Worm (Caenorhabditis elegans) whole organism, L1 larva: ENCODE data around the gene tag-191.
A peak's percentile ranks its signal among the peaks of the same experiment; 100 is the strongest.

Experiments
- C04F5.9 ChIP-seq: sonication (generic microtip); optimal IDR thresholded peaks from 2 replicates; lab custom pipeline; 2016; ENCODE audit warnings: missing genetic modification characterization, missing compliant biosample characterization
- C16A3.4 ChIP-seq: fragments of 150-350 bp; optimal IDR thresholded peaks from 2 replicates; lab custom pipeline; 2014; ENCODE audit warnings: missing biosample characterization, missing genetic modification characterization
- C34B4.2 ChIP-seq: sonication (generic microtip); optimal IDR thresholded peaks from 2 replicates; lab custom pipeline; 2017; ENCODE audit warnings: mild to moderate bottlenecking, missing genetic modification characterization, missing compliant biosample characterization
- F16B12.6 ChIP-seq: fragments of 150-350 bp; optimal IDR thresholded peaks from 2 replicates; lab custom pipeline; 2014; ENCODE audit warnings: missing biosample characterization, missing genetic modification characterization
- alr-1 ChIP-seq: fragments of 200-800 bp; sonication (Bioruptor generic); optimal IDR thresholded peaks from 2 replicates; lab custom pipeline; 2018; ENCODE audit warnings: borderline replicate concordance, mild to moderate bottlenecking, missing genetic modification characterization, missing compliant biosample characterization
- ama-1 ChIP-seq: fragments of 150-350 bp; optimal IDR thresholded peaks from 2 replicates; lab custom pipeline; 2014
- blmp-1 ChIP-seq: fragments of 150-350 bp; optimal IDR thresholded peaks from 2 replicates; lab custom pipeline; 2014; ENCODE audit warnings: missing biosample characterization, missing genetic modification characterization
- ceh-63 ChIP-seq: fragments of 200-800 bp; sonication (Bioruptor generic); optimal IDR thresholded peaks from 2 replicates; lab custom pipeline; 2018; ENCODE audit warnings: mild to moderate bottlenecking, missing genetic modification characterization, missing compliant biosample characterization
- ceh-8 ChIP-seq: fragments of 200-800 bp; sonication (Bioruptor generic); optimal IDR thresholded peaks from 2 replicates; lab custom pipeline; 2018; ENCODE audit warnings: mild to moderate bottlenecking, missing genetic modification characterization, moderate library complexity, missing compliant biosample characterization
- ceh-82 ChIP-seq, 3 experiments: fragments of 150-350 bp in 1 of 3; sonication (generic microtip) in 2 of 3; optimal IDR thresholded peaks; 2 replicates each; lab custom pipeline; 2014 to 2017; ENCODE audit warnings: missing biosample characterization in 3 of 3, missing genetic modification characterization in 3 of 3
- ceh-88 ChIP-seq: fragments of 200-800 bp; sonication (Bioruptor generic); IDR thresholded peaks from 2 replicates; pipeline ENCODE4 v1.3.6; 2022; ENCODE audit warnings: missing genetic modification characterization, missing compliant biosample characterization
- dpl-1 ChIP-seq, 3 experiments: fragments of 150-350 bp in 2 of 3; sonication (generic microtip) in 1 of 3; optimal IDR thresholded peaks; 2 replicates each; lab custom pipeline; 2014 to 2017; ENCODE audit warnings: missing biosample characterization in 3 of 3, missing genetic modification characterization in 3 of 3, missing genetic modification reagents in 3 of 3
- dsc-1 ChIP-seq: sonication (generic microtip); optimal IDR thresholded peaks from 2 replicates; lab custom pipeline; 2016; ENCODE audit warnings: mild to moderate bottlenecking, missing genetic modification characterization, missing compliant biosample characterization
- egl-13 ChIP-seq: sonication (generic microtip); optimal IDR thresholded peaks from 2 replicates; lab custom pipeline; 2016; ENCODE audit warnings: missing genotype, missing genetic modification reagents, missing genetic modification characterization, missing compliant biosample characterization
- egl-27 ChIP-seq, 2 experiments: fragments of 150-350 bp in 1 of 2; sonication (generic microtip); optimal IDR thresholded peaks; 3 replicates each; lab custom pipeline; 2017 to 2018; ENCODE audit warnings: missing biosample characterization in 2 of 2, missing genetic modification characterization in 2 of 2, missing genetic modification reagents in 2 of 2
- elt-2 ChIP-seq: sonication (generic microtip); optimal IDR thresholded peaks from 2 replicates; lab custom pipeline; 2016; ENCODE audit warnings: missing genetic modification characterization, mild to moderate bottlenecking, inconsistent platforms, missing compliant biosample characterization, missing genetic modification reagents
- elt-3 ChIP-seq, 6 experiments: fragments of 150-350 bp in 1 of 6; sonication (generic microtip); optimal IDR thresholded peaks; 2 replicates each; lab custom pipeline; 2017 to 2018; ENCODE audit warnings: missing biosample characterization in 6 of 6, missing genetic modification characterization in 6 of 6, inconsistent platforms in 1 of 6
- grh-1 ChIP-seq: fragments of 200-800 bp; sonication (Bioruptor generic); IDR thresholded peaks from 2 replicates; pipeline ENCODE4 v1.3.6; 2022; ENCODE audit warnings: missing genetic modification reagents, missing genetic modification characterization, missing compliant biosample characterization
- hlh-17 ChIP-seq: fragments of 200-800 bp; sonication (Bioruptor generic); optimal IDR thresholded peaks from 2 replicates; lab custom pipeline; 2018; ENCODE audit warnings: missing genetic modification characterization, mild to moderate bottlenecking, missing compliant biosample characterization, moderate library complexity, borderline replicate concordance
- isw-1 ChIP-seq: fragments of 200-800 bp; sonication (Bioruptor generic); IDR thresholded peaks from 2 replicates; pipeline ENCODE4 v1.3.6; 2022; ENCODE audit warnings: missing genetic modification characterization, missing compliant biosample characterization
- lin-13 ChIP-seq: fragments of 150-350 bp; optimal IDR thresholded peaks from 2 replicates; lab custom pipeline; 2014; ENCODE audit warnings: missing biosample characterization, missing genetic modification reagents, missing genetic modification characterization
- lin-14 ChIP-seq: fragments of 200-800 bp; sonication (Bioruptor generic); optimal IDR thresholded peaks from 2 replicates; lab custom pipeline; 2018; ENCODE audit warnings: mild to moderate bottlenecking, missing genetic modification characterization, moderate library complexity, missing compliant biosample characterization
- lin-35 ChIP-seq, 2 experiments: fragments of 150-350 bp; optimal IDR thresholded peaks; 2 replicates each; lab custom pipeline; 2014; ENCODE audit warnings: missing biosample characterization in 2 of 2, missing genetic modification characterization in 2 of 2, missing genetic modification reagents in 2 of 2
- lin-39 ChIP-seq: fragments of 150-350 bp; optimal IDR thresholded peaks from 2 replicates; lab custom pipeline; 2014; ENCODE audit warnings: missing biosample characterization, missing genetic modification reagents, missing genetic modification characterization
- lir-3 ChIP-seq: sonication (generic microtip); optimal IDR thresholded peaks from 2 replicates; lab custom pipeline; 2016; ENCODE audit warnings: mild to moderate bottlenecking, missing genetic modification characterization, moderate library complexity, missing compliant biosample characterization; ENCODE audit not compliant: poor library complexity
- mep-1 ChIP-seq: fragments of 150-350 bp; optimal IDR thresholded peaks from 2 replicates; lab custom pipeline; 2014; ENCODE audit warnings: missing biosample characterization, missing genetic modification characterization
- nhr-11 ChIP-seq: fragments of 150-350 bp; optimal IDR thresholded peaks from 2 replicates; lab custom pipeline; 2014; ENCODE audit warnings: missing biosample characterization, missing genetic modification characterization
- nhr-237 ChIP-seq: fragments of 150-350 bp; optimal IDR thresholded peaks from 2 replicates; lab custom pipeline; 2014; ENCODE audit warnings: missing biosample characterization, missing genetic modification characterization
- nhr-47 ChIP-seq: sonication (generic microtip); optimal IDR thresholded peaks from 2 replicates; lab custom pipeline; 2016; ENCODE audit warnings: mild to moderate bottlenecking, missing genetic modification characterization, moderate library complexity, missing compliant biosample characterization
- nhr-77 ChIP-seq: fragments of 150-350 bp; optimal IDR thresholded peaks from 2 replicates; lab custom pipeline; 2014; ENCODE audit warnings: missing biosample characterization, missing genetic modification characterization
- nhr-85 ChIP-seq: sonication (generic microtip); peaks from one replicate; lab custom pipeline; 2016; ENCODE audit warnings: missing genetic modification characterization, inconsistent platforms, missing compliant biosample characterization
- nhr-90 ChIP-seq: sonication (generic microtip); optimal IDR thresholded peaks from 2 replicates; lab custom pipeline; 2016; ENCODE audit warnings: mild to moderate bottlenecking, missing genetic modification characterization, missing compliant biosample characterization; ENCODE audit not compliant: poor library complexity
- pag-3 ChIP-seq: sonication (generic microtip); optimal IDR thresholded peaks from 2 replicates; lab custom pipeline; 2017; ENCODE audit warnings: missing genetic modification characterization, mild to moderate bottlenecking, missing compliant biosample characterization, antibody characterized with exemption, borderline replicate concordance; ENCODE audit not compliant: insufficient read depth
- pax-3 ChIP-seq: fragments of 200-800 bp; sonication (Bioruptor generic); optimal IDR thresholded peaks from 2 replicates; lab custom pipeline; 2018; ENCODE audit warnings: mild to moderate bottlenecking, missing genetic modification characterization, moderate library complexity, missing compliant biosample characterization
- rnt-1 ChIP-seq: sonication (generic microtip); optimal IDR thresholded peaks from 2 replicates; lab custom pipeline; 2016; ENCODE audit warnings: mild to moderate bottlenecking, missing genetic modification characterization, moderate library complexity, missing compliant biosample characterization
- skn-1 ChIP-seq: fragments of 150-350 bp; optimal IDR thresholded peaks from 2 replicates; lab custom pipeline; 2014; ENCODE audit warnings: missing biosample characterization, missing genetic modification characterization
- snpc-4 ChIP-seq: fragments of 150-350 bp; optimal IDR thresholded peaks from 2 replicates; lab custom pipeline; 2014; ENCODE audit warnings: missing biosample characterization, missing genetic modification characterization
- sox-4 ChIP-seq: sonication (generic microtip); optimal IDR thresholded peaks from 2 replicates; lab custom pipeline; 2016; ENCODE audit warnings: missing genetic modification characterization, missing compliant biosample characterization
- sptf-1 ChIP-seq: fragments of 150-350 bp; optimal IDR thresholded peaks from 2 replicates; lab custom pipeline; 2014; ENCODE audit warnings: missing biosample characterization, missing genetic modification characterization
- unc-130 ChIP-seq: fragments of 150-350 bp; optimal IDR thresholded peaks from 2 replicates; lab custom pipeline; 2017; ENCODE audit warnings: missing biosample characterization, missing genetic modification characterization, inconsistent platforms
- unc-30 ChIP-seq: sonication (generic microtip); optimal IDR thresholded peaks from 2 replicates; lab custom pipeline; 2017; ENCODE audit warnings: missing biosample characterization, missing genetic modification characterization
- unc-62 ChIP-seq: fragments of 150-350 bp; optimal IDR thresholded peaks from 2 replicates; lab custom pipeline; 2014; ENCODE audit warnings: missing biosample characterization, missing genetic modification reagents, missing genetic modification characterization
- unc-86 ChIP-seq: sonication (generic microtip); optimal IDR thresholded peaks from 2 replicates; lab custom pipeline; 2016; ENCODE audit warnings: missing genetic modification characterization, missing compliant biosample characterization
- vab-15 ChIP-seq: sonication (generic microtip); optimal IDR thresholded peaks from 2 replicates; lab custom pipeline; 2017; ENCODE audit warnings: missing genotype, mild to moderate bottlenecking, missing genetic modification characterization, missing compliant biosample characterization
- xbp-1 ChIP-seq: sonication (generic microtip); optimal IDR thresholded peaks from 2 replicates; lab custom pipeline; 2016; ENCODE audit warnings: missing genetic modification characterization, missing compliant biosample characterization
- zip-4 ChIP-seq: fragments of 200-800 bp; sonication (Bioruptor generic); optimal IDR thresholded peaks from 2 replicates; lab custom pipeline; 2018; ENCODE audit warnings: mild to moderate bottlenecking, missing genetic modification characterization, moderate library complexity, missing compliant biosample characterization
- ztf-4 ChIP-seq: fragments of 150-350 bp; optimal IDR thresholded peaks from 2 replicates; lab custom pipeline; 2014; ENCODE audit warnings: missing biosample characterization, missing genetic modification characterization

Gene tag-191

ce11 chrV:14508005-14508521 lies 28.1 kb downstream of the tag-191 start, which contains the start of gene R02D5.1:
Gene R02D5.1 (plus strand): TSS chrV:14508249.
- no peak for TF ChIP-seq mep-1 (tag; lab: Kevin White, UChicago)
- TF ChIP-seq blmp-1 (tag; lab: Kevin White, UChicago) = peak; percentile 99
- TF ChIP-seq lin-13 (GFP tag; lab: Kevin White, UChicago) = no peak
- TF ChIP-seq skn-1 (tag; lab: Kevin White, UChicago) = no peak

DNA sequence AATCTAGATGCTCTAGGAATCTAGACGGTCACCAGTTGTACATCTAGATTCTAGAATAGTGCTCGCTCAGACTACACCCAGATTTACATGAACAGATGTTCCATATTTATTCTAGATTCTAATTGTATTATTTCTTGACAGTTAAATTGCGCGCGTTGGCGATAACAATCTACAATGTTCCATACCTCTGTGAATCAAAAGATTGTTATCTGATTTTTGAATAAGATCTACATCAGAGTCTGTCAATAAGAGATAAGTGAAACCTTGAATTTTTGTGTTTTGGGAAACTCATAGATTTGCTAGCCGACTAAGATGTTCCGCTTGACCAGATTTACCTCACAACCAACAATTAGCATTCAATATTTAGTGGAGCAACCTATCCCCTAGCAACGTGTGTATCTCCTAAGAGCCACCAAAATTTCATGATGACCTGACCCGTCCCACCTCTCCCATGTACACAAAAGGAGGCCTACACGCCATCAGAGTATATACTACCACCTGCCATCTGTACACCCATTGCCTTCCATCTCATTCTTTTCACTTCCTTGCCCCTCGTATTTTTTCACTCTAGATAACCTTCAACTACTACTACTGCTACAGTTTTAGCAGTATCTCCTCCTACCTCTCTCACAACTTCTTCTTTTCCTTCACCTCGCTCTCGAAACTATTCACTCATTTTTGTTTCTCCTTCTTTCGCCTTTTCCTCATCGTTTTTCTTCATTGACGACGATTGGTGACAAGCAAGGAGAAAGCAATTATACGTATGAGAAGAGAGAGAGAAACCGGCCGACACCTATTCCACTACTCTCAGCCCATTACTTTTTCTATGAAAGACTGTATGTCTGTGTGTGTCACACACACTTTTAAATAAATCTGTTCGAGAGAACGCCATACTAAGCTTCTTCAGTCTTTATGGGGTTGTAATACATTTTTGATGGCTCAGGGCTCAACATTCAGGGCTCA lies 29.2 kb downstream of the tag-191 start:
- no peak for TF ChIP-seq C04F5.9 (tag; lab: Kevin White, UChicago)
- TF ChIP-seq sptf-1 (tag; lab: Kevin White, UChicago) = no peak
- no peak for TF ChIP-seq pag-3
- no peak for TF ChIP-seq hlh-17 (GFP tag; lab: Kevin White, UChicago)
- no peak for TF ChIP-seq zip-4 (GFP tag; lab: Kevin White, UChicago)
- TF ChIP-seq nhr-90 = no peak
- TF ChIP-seq alr-1 (tag; lab: Kevin White, UChicago) = no peak
- TF ChIP-seq lin-39 (tag; lab: Kevin White, UChicago) = peak; percentile 18
- TF ChIP-seq lin-14 (GFP tag; lab: Kevin White, UChicago) = peak; percentile 73
- TF ChIP-seq grh-1 = no peak
- TF ChIP-seq dsc-1 (tag; lab: Kevin White, UChicago) = no peak
- TF ChIP-seq vab-15 (tag; lab: Kevin White, UChicago) = no peak
- no peak for TF ChIP-seq ceh-8
- TF ChIP-seq unc-130 (tag; lab: Kevin White, UChicago) = no peak
- no peak for TF ChIP-seq isw-1 (GFP tag; lab: Robert Waterston, UW)
- no peak for TF ChIP-seq ceh-63 (GFP tag; lab: Kevin White, UChicago)
- no peak for TF ChIP-seq lin-35 (GFP tag; optimal IDR thresholded peaks at IDR 0.05; lab: Kevin White, UChicago)
- no peak for TF ChIP-seq nhr-47 (tag; lab: Kevin White, UChicago)
- no peak for TF ChIP-seq dpl-1 (GFP tag; optimal IDR thresholded peaks at IDR 0.05; lab: Kevin White, UChicago)
- TF ChIP-seq rnt-1 (tag; lab: Kevin White, UChicago) = peak; percentile 43
- no peak for TF ChIP-seq sox-4
- TF ChIP-seq snpc-4 = no peak
- no peak for TF ChIP-seq nhr-77 (tag; lab: Kevin White, UChicago)
- no peak for TF ChIP-seq elt-2 (tag; lab: Kevin White, UChicago)
- TF ChIP-seq ama-1 = no peak
- no peak for TF ChIP-seq ztf-4 (tag; lab: Kevin White, UChicago)
- TF ChIP-seq pax-3 (tag; lab: Kevin White, UChicago) = no peak
- TF ChIP-seq egl-13 (tag; lab: Kevin White, UChicago) = no peak
- TF ChIP-seq egl-27 (tag; optimal IDR thresholded peaks at IDR 0.05; lab: Kevin White, UChicago) = no peak
- no peak for TF ChIP-seq C34B4.2
- TF ChIP-seq F16B12.6 (tag; lab: Kevin White, UChicago) = no peak
- TF ChIP-seq unc-30 (tag; lab: Kevin White, UChicago) = no peak
- TF ChIP-seq nhr-237 (tag; lab: Kevin White, UChicago) = no peak
- TF ChIP-seq xbp-1 (tag; lab: Kevin White, UChicago) = no peak
- TF ChIP-seq nhr-11 = no peak
- peak; percentile 18 for TF ChIP-seq C16A3.4 (tag; lab: Kevin White, UChicago)
- no peak for TF ChIP-seq unc-86 (tag; lab: Kevin White, UChicago)
- no peak for TF ChIP-seq ceh-88 (GFP tag; lab: Robert Waterston, UW)
- TF ChIP-seq nhr-85 (tag; lab: Kevin White, UChicago) = peak; percentile 98
- no peak for TF ChIP-seq lir-3 (tag; lab: Kevin White, UChicago)
- no peak for TF ChIP-seq unc-62 (GFP tag; lab: Kevin White, UChicago)
- no peak for TF ChIP-seq ceh-82 (tag; optimal IDR thresholded peaks at IDR 0.05; lab: Kevin White, UChicago)
- TF ChIP-seq elt-3 (tag; optimal IDR thresholded peaks at IDR 0.05; lab: Kevin White, UChicago) = peak in 2 of 6 experiments; percentile 37 to 59
